Worm (Caenorhabditis elegans) whole organism, L4 larva: ENCODE results near the gene D1086.1.
"Not testable (repeated sequence)": the region's sequence is repeated elsewhere in the genome, so short reads cannot be mapped to it uniquely, and the experiment has no call there.

Experiments
- T26A8.4 ChIP-seq: fragments of 200-800 bp; sonication (Bioruptor generic); IDR thresholded peaks from 2 replicates; pipeline ENCODE4 v1.3.6; 2022; ENCODE audit warnings: missing genetic modification characterization, missing compliant biosample characterization
- ama-1 ChIP-seq: fragments of 150-350 bp; optimal IDR thresholded peaks from 2 replicates; lab custom pipeline; 2014; ENCODE audit warnings: inconsistent platforms, mixed read lengths
- mdl-1 ChIP-seq, 2 experiments: fragments of 150-350 bp in 1 of 2; sonication (generic microtip) in 1 of 2; optimal IDR thresholded peaks; 2 replicates each; lab custom pipeline; 2014 to 2017; ENCODE audit warnings: missing biosample characterization in 2 of 2, missing genetic modification characterization in 2 of 2
- zag-1 ChIP-seq: fragments of 150-350 bp; optimal IDR thresholded peaks from 2 replicates; lab custom pipeline; 2014; ENCODE audit warnings: missing biosample characterization, missing genetic modification characterization

ce11 chrV:14137766-14138165 is 39.1 kb downstream of the D1086.1 start, which contains the start of gene AH10.4:
- not testable (repeated sequence) for TF ChIP-seq ama-1 (lab: Kevin White, UChicago); zag-1 (tag; lab: Kevin White, UChicago); T26A8.4 (GFP tag; lab: Robert Waterston, UW); mdl-1 (tag; optimal IDR thresholded peaks at IDR 0.05; lab: Kevin White, UChicago)
